Worm (Caenorhabditis elegans): ENCODE results near the gene Y62H9A.5.

DNA sequence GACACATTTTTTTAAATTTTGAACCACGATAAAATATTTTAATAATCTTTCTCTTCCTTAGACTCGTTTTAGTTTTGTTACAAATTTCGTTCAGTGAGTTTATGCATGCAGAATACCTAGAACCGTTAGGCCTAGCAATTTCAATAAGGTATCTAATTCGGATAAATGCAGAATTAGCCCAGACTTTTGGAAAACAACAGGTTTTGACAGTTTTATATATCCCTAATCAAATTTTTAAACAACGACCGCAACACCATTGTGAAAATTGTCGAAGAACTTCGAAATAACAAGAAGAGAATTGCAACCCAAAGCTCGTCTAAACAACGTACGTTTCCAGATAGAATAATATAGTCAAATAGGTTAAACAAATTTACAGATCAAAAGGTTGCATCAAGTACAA lies 35.3 kb upstream of the Y62H9A.5 start, which contains the start of gene Y62H9A.16:
- TF ChIP-seq him-1 (tag; optimal IDR thresholded peaks at IDR 0.05) (no peak), W03F9.2 (tag; optimal IDR thresholded peaks at IDR 0.05) (no peak)

Data from whole organism, L4/young adult.